Fruit fly (Drosophila melanogaster) whole organism, embryonic: ENCODE measurements around the gene Ugt316A1.
A peak's percentile ranks its signal among the peaks of the same experiment; 100 is the strongest.

ENCODE experiments used
- C15 ChIP-seq: fragments of 200-800 bp; sonication (Bioruptor generic); IDR thresholded peaks from 3 replicates; pipeline ENCODE4 v1.3.6; 2022; ENCODE audit warnings: missing biosample characterization, missing genetic modification characterization
- CG10462 ChIP-seq: fragments of 200-800 bp; sonication (Bioruptor generic); optimal IDR thresholded peaks from 2 replicates; lab custom pipeline; 2016; ENCODE audit warnings: missing biosample characterization, missing genetic modification characterization
- CG15696 ChIP-seq: fragments of 200-800 bp; sonication (Bioruptor generic); optimal IDR thresholded peaks from 2 replicates; lab custom pipeline; 2019; ENCODE audit warnings: missing biosample characterization, mild to moderate bottlenecking, missing genetic modification characterization, moderate library complexity
- CG18262 ChIP-seq: fragments of 200-800 bp; optimal IDR thresholded peaks from 3 replicates; lab custom pipeline; 2019; ENCODE audit warnings: missing biosample characterization, mild to moderate bottlenecking, missing genetic modification characterization, moderate library complexity
- CG2712 ChIP-seq: fragments of 200-800 bp; optimal IDR thresholded peaks from 3 replicates; lab custom pipeline; 2019; ENCODE audit warnings: missing biosample characterization, mild to moderate bottlenecking, missing genetic modification characterization, moderate library complexity
- CG2889 ChIP-seq: fragments of 200-800 bp; sonication (Bioruptor generic); IDR thresholded peaks from 3 replicates; pipeline ENCODE4 v1.3.6; 2022; ENCODE audit warnings: missing biosample characterization, missing genetic modification characterization
- CG32767 ChIP-seq: fragments of 200-800 bp; sonication (Bioruptor generic); IDR thresholded peaks from 2 replicates; pipeline ENCODE4 v1.3.6; 2022; ENCODE audit warnings: missing biosample characterization, missing genetic modification characterization
- CG34224 ChIP-seq: fragments of 200-800 bp; sonication (Bioruptor generic); IDR thresholded peaks from 3 replicates; pipeline ENCODE4 v1.3.6; 2022; ENCODE audit warnings: missing biosample characterization, missing genetic modification characterization; ENCODE audit not compliant: partially characterized antibody
- CG4328 ChIP-seq: fragments of 200-800 bp; sonication (Bioruptor generic); optimal IDR thresholded peaks from 3 replicates; lab custom pipeline; 2017; ENCODE audit warnings: missing biosample characterization, missing genetic modification reagents, missing genetic modification characterization
- CG43689 ChIP-seq: fragments of 200-800 bp; sonication (Bioruptor generic); IDR thresholded peaks from 2 replicates; pipeline ENCODE4 v1.3.6; 2022; ENCODE audit warnings: missing biosample characterization, missing genetic modification characterization
- CG4404 ChIP-seq: fragments of 200-800 bp; sonication (Bioruptor generic); IDR thresholded peaks from 2 replicates; pipeline ENCODE4 v1.3.6; 2022; ENCODE audit warnings: missing biosample characterization, missing genetic modification characterization
- CG4820 ChIP-seq: fragments of 200-800 bp; sonication (Bioruptor generic); optimal IDR thresholded peaks from 3 replicates; lab custom pipeline; 2016; ENCODE audit warnings: missing biosample characterization, missing genetic modification characterization
- CG7745 ChIP-seq: fragments of 200-800 bp; sonication (Bioruptor generic); optimal IDR thresholded peaks from 2 replicates; lab custom pipeline; 2018; ENCODE audit warnings: missing biosample characterization, mild to moderate bottlenecking, missing genetic modification characterization, moderate library complexity
- CG8765 ChIP-seq: fragments of 200-800 bp; sonication (Bioruptor generic); IDR thresholded peaks from 2 replicates; pipeline ENCODE4 v1.3.6; 2022; ENCODE audit warnings: missing biosample characterization, missing genetic modification characterization
- CG9215 ChIP-seq: fragments of 200-800 bp; sonication (Bioruptor generic); IDR thresholded peaks from 2 replicates; pipeline ENCODE4 v1.3.6; 2022; ENCODE audit warnings: missing biosample characterization, missing genetic modification characterization
- CG9727 ChIP-seq: fragments of 200-800 bp; sonication (Bioruptor generic); optimal IDR thresholded peaks from 3 replicates; lab custom pipeline; 2017; ENCODE audit warnings: missing biosample characterization, mild to moderate bottlenecking, missing genetic modification characterization
- Dad ChIP-seq: fragments of 200-800 bp; sonication (Bioruptor generic); optimal IDR thresholded peaks from 3 replicates; lab custom pipeline; 2016; ENCODE audit warnings: missing biosample characterization, missing genetic modification characterization
- Dip3 ChIP-seq: fragments of 200-800 bp; sonication (Bioruptor generic); optimal IDR thresholded peaks from 3 replicates; lab custom pipeline; 2016; ENCODE audit warnings: missing biosample characterization, missing genetic modification characterization
- Kr ChIP-seq: fragments of 200-800 bp; sonication (Bioruptor generic); optimal IDR thresholded peaks from 2 replicates; lab custom pipeline; 2017; ENCODE audit warnings: missing biosample characterization, mild to moderate bottlenecking, missing genetic modification characterization
- NC2β ChIP-seq: fragments of 200-800 bp; sonication (Bioruptor generic); optimal IDR thresholded peaks from 2 replicates; lab custom pipeline; 2016; ENCODE audit warnings: missing biosample characterization, missing genetic modification characterization
- Nf-YA ChIP-seq: fragments of 200-800 bp; sonication (Bioruptor generic); IDR thresholded peaks from 2 replicates; pipeline ENCODE4 v1.3.6; 2022; ENCODE audit warnings: missing biosample characterization, missing genetic modification characterization
- Rfx ChIP-seq: fragments of 200-800 bp; sonication (Bioruptor generic); IDR thresholded peaks from 2 replicates; pipeline ENCODE4 v1.3.6; 2022; ENCODE audit warnings: missing biosample characterization, missing genetic modification characterization
- Stat92E ChIP-seq, 3 experiments: fragments of >200 bp in 2 of 3; fragments of 200-800 bp in 1 of 3; sonication (Bioruptor generic) in 1 of 3; optimal IDR thresholded peaks; 2 replicates each; lab custom pipeline; 2017 to 2019; ENCODE audit warnings: missing biosample characterization in 3 of 3, missing genetic modification characterization in 3 of 3, mild to moderate bottlenecking in 1 of 3, moderate library complexity in 1 of 3
- abd-A ChIP-seq: fragments of 200-800 bp; sonication (Bioruptor generic); optimal IDR thresholded peaks from 3 replicates; lab custom pipeline; 2019; ENCODE audit warnings: missing biosample characterization, mild to moderate bottlenecking, missing genetic modification characterization, moderate library complexity
- bsh ChIP-seq, 2 experiments: fragments of 200-800 bp; sonication (Bioruptor generic); optimal IDR thresholded peaks; 2 replicates each; lab custom pipeline; 2017 to 2018; ENCODE audit warnings: mild to moderate bottlenecking in 2 of 2, missing biosample characterization in 2 of 2, missing genetic modification characterization in 2 of 2, moderate library complexity in 1 of 2
- cad ChIP-seq: fragments of >200 bp; optimal IDR thresholded peaks from 2 replicates; lab custom pipeline; 2017; ENCODE audit warnings: missing biosample characterization, missing genetic modification characterization
- chinmo ChIP-seq: fragments of 200-800 bp; sonication (Bioruptor generic); IDR thresholded peaks from 4 replicates; pipeline ENCODE4 v1.3.6; 2022; ENCODE audit warnings: missing biosample characterization, missing genetic modification characterization; ENCODE audit not compliant: partially characterized antibody
- crol ChIP-seq: fragments of 200-800 bp; sonication (Bioruptor generic); IDR thresholded peaks from 2 replicates; pipeline ENCODE4 v1.3.6; 2022; ENCODE audit warnings: missing biosample characterization, missing genetic modification characterization
- danr ChIP-seq: fragments of 200-800 bp; sonication (Bioruptor generic); IDR thresholded peaks from 2 replicates; pipeline ENCODE4 v1.3.6; 2022; ENCODE audit warnings: missing biosample characterization, missing genetic modification characterization
- dmrt11E ChIP-seq: fragments of 200-800 bp; sonication (Bioruptor generic); optimal IDR thresholded peaks from 3 replicates; lab custom pipeline; 2018; ENCODE audit warnings: missing biosample characterization, mild to moderate bottlenecking, missing genetic modification characterization, moderate library complexity
- dysf ChIP-seq: fragments of 200-800 bp; sonication (Bioruptor generic); IDR thresholded peaks from 3 replicates; pipeline ENCODE4 v1.3.6; 2022; ENCODE audit warnings: missing biosample characterization, missing genetic modification characterization
- gcm ChIP-seq: fragments of 200-800 bp; sonication (Bioruptor generic); optimal IDR thresholded peaks from 2 replicates; lab custom pipeline; 2019; ENCODE audit warnings: missing biosample characterization, mild to moderate bottlenecking, missing genetic modification characterization, moderate library complexity
- hbn ChIP-seq: fragments of 200-800 bp; sonication (Bioruptor generic); IDR thresholded peaks from 2 replicates; pipeline ENCODE4 v1.3.6; 2022; ENCODE audit warnings: missing biosample characterization, missing genetic modification characterization; ENCODE audit not compliant: partially characterized antibody
- kni ChIP-seq: fragments of 200-800 bp; sonication (Bioruptor generic); optimal IDR thresholded peaks from 3 replicates; lab custom pipeline; 2017; ENCODE audit warnings: mild to moderate bottlenecking, missing biosample characterization, missing genetic modification reagents, missing genetic modification characterization
- mirr ChIP-seq: fragments of 200-800 bp; sonication (Bioruptor generic); optimal IDR thresholded peaks from 3 replicates; lab custom pipeline; 2018; ENCODE audit warnings: missing biosample characterization, mild to moderate bottlenecking, missing genetic modification characterization
- nerfin-2 ChIP-seq: fragments of 200-800 bp; sonication (Bioruptor generic); IDR thresholded peaks from 2 replicates; pipeline ENCODE4 v1.3.6; 2022; ENCODE audit warnings: missing biosample characterization, missing genetic modification characterization; ENCODE audit not compliant: partially characterized antibody
- oc ChIP-seq: fragments of 200-800 bp; sonication (Bioruptor generic); optimal IDR thresholded peaks from 2 replicates; lab custom pipeline; 2018; ENCODE audit warnings: missing biosample characterization, mild to moderate bottlenecking, missing genetic modification characterization, moderate library complexity
- schlank ChIP-seq: fragments of 200-800 bp; sonication (Bioruptor generic); optimal IDR thresholded peaks from 2 replicates; lab custom pipeline; 2018; ENCODE audit warnings: missing biosample characterization, mild to moderate bottlenecking, missing genetic modification characterization
- sd ChIP-seq: fragments of 200-800 bp; sonication (Bioruptor generic); optimal IDR thresholded peaks from 3 replicates; lab custom pipeline; 2018; ENCODE audit warnings: missing biosample characterization, mild to moderate bottlenecking, missing genetic modification characterization, moderate library complexity
- sens ChIP-seq: fragments of 200-800 bp; sonication (Bioruptor generic); peaks from one replicate; lab custom pipeline; 2016; ENCODE audit warnings: missing biosample characterization, missing genetic modification characterization
- sob ChIP-seq: fragments of 200-800 bp; sonication (Bioruptor generic); IDR thresholded peaks from 2 replicates; pipeline ENCODE4 v1.3.6; 2022; ENCODE audit warnings: missing biosample characterization, missing genetic modification characterization
- tap ChIP-seq: fragments of 200-800 bp; optimal IDR thresholded peaks from 3 replicates; lab custom pipeline; 2019; ENCODE audit warnings: missing biosample characterization, mild to moderate bottlenecking, missing genetic modification characterization, moderate library complexity
- vvl ChIP-seq: fragments of 200-800 bp; sonication (Bioruptor generic); IDR thresholded peaks from 2 replicates; pipeline ENCODE4 v1.3.6; 2022; ENCODE audit warnings: missing biosample characterization, missing genetic modification characterization
- zen ChIP-seq: fragments of 200-800 bp; sonication (Bioruptor generic); optimal IDR thresholded peaks from 3 replicates; lab custom pipeline; 2018; ENCODE audit warnings: missing biosample characterization, mild to moderate bottlenecking, missing genetic modification characterization, moderate library complexity

Ugt316A1 gene

dm6 chr3L:19037051-19037450 lies 25.6 kb downstream of the Ugt316A1 start (continued):
- TF ChIP-seq CG9215 (GFP tag; lab: Robert Waterston, UW) (no peak), vvl (GFP tag; lab: Robert Waterston, UW) (no peak), CG10462 (GFP tag; lab: Kevin White, UChicago) (no peak), CG4820 (GFP tag; lab: Kevin White, UChicago) (no peak), Dip3 (no peak), CG2712 (tag; lab: Kevin White, UChicago) (peak; percentile 6), Dad (GFP tag; lab: Kevin White, UChicago) (no peak), mirr (no peak), C15 (no peak), CG7745 (tag; lab: Kevin White, UChicago) (peak; percentile 42), CG4404 (no peak), CG32767 (GFP tag; lab: Robert Waterston, UW) (no peak), dmrt11E (tag; lab: Kevin White, UChicago) (peak; percentile 12), CG4328 (GFP tag; lab: Kevin White, UChicago) (no peak), hbn (GFP tag; lab: Robert Waterston, UW) (no peak), CG43689 (GFP tag; lab: Robert Waterston, UW) (no peak), CG9727 (GFP tag; lab: Kevin White, UChicago) (peak; percentile 3), tap (tag; lab: Kevin White, UChicago) (no peak), CG8765 (no peak), CG15696 (tag; lab: Kevin White, UChicago) (peak; percentile 12), NC2β (GFP tag; lab: Kevin White, UChicago) (no peak), CG2889 (no peak), danr (no peak), schlank (tag; lab: Kevin White, UChicago) (no peak), Nf-YA (no peak), nerfin-2 (GFP tag; lab: Robert Waterston, UW) (no peak), dysf (GFP tag; lab: Robert Waterston, UW) (no peak), CG18262 (tag; lab: Kevin White, UChicago) (peak; percentile 7), sens (GFP tag; lab: Kevin White, UChicago) (peak; percentile 50), bsh (GFP tag; optimal IDR thresholded peaks at IDR 0.05; lab: Kevin White, UChicago) (peak in 1 of 2 experiments; percentile 11)

dm6 chr3L:19036119-19036518 lies 26.5 kb downstream of the Ugt316A1 start:
- TF ChIP-seq chinmo (no peak), gcm (GFP tag; lab: Kevin White, UChicago) (peak; percentile 33), oc (peak; percentile 89), Rfx (GFP tag; lab: Robert Waterston, UW) (no peak), Stat92E (GFP tag; optimal IDR thresholded peaks at IDR 0.05; lab: Kevin White, UChicago) (peak in 1 of 3 experiments; percentile 87), zen (tag; lab: Kevin White, UChicago) (peak; percentile 74), crol (GFP tag; lab: Robert Waterston, UW) (0 out of 2 replicates have a peak, but pooled peaks have one; percentile 24), abd-A (peak; percentile 39), sob (GFP tag; lab: Robert Waterston, UW) (no peak), cad (GFP tag; lab: Kevin White, UChicago) (peak; percentile 50), kni (GFP tag; lab: Kevin White, UChicago) (peak; percentile 76), CG34224 (GFP tag; lab: Robert Waterston, UW) (no peak), Kr (peak; percentile 91), sd (tag; lab: Kevin White, UChicago) (peak; percentile 94)
